Worm (Caenorhabditis elegans): Measurements from ENCODE around the gene ets-5.

DNA sequence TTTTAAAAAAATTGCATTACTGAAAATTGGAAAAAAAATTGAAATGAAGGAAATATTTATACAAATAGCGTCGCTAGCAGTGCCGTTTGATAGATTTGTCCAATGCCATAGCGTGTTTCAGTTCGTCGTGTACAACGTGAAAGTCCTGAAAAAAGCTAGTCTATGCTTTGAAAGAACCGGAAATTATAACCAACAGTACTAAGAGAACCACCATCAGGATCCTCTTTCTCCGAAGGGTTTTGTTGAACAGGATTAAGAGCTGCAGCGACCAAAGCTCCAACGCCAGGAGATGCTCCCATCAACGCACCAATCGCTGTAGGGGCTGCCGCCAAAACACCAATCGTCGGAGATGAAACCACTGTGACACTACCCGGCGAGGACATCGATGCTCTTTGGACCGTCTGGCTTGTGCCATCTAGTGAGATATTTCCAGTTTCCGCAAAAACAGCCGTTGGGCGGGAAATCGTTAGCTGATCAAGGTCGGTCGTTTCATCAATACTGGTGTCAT, 21.9 kb upstream of the ets-5 start:
- TF ChIP-seq dpl-1 (GFP tag; optimal IDR thresholded peaks at IDR 0.05) (no peak), K11D2.4 (GFP tag; IDR thresholded peaks at IDR 0.05) (no peak), snpc-1.1 (tag; optimal IDR thresholded peaks at IDR 0.05; ENCODE audit: insufficient read depth) (no peak)

Data from whole organism, young adult.